Fruit fly (Drosophila melanogaster): ENCODE measurements around the gene Osi6.

The Osi6 gene

DNA sequence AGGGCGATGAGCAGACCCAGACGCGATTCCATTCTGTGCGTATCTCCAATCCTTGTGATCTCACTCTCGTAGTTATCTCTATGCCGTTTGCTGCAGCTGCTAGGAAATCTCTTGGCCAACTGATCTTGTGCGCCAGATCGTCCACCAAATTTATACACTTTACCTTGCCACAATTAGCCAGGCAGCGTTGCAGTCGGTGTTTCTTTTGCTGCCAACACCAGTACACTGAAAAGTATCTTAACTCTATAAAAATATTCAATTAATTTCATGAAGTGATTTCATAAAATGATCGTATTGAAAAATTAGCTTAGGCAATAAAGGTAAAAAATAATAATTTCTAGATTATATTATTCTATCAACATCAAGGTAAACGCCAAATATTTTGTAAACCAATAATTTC lies 34.1 kb downstream of the Osi6 start, which contains the start of gene Osi11:
Gene Osi11 (minus strand): TSS at position 101 of the 400 bp plus-strand sequence.
- TF ChIP-seq CG8478 (optimal IDR thresholded peaks at IDR 0.05): no peak
- no peak for TF ChIP-seq CTCF (optimal IDR thresholded peaks at IDR 0.05)

DNA sequence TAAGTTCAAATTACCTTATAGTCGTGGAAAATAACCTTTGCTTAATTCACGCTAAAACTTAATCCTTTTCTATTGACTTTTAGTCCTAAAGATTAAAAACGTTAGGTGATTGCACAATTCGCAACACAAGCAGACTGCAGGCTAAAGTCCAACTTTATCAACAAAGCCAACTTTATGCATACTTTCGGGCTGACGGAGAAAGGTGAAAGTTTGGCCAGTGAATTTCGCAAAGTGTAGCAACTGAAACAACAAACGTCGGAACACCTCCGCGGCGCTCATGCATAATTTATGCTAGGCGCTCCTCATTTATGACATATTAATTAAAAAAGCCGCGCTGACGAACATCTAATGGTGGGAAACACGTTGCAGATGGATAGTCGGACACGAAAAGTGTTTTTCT lies 35.5 kb downstream of the Osi6 start:
- TF ChIP-seq CTCF (optimal IDR thresholded peaks at IDR 0.05): no peak
- no peak for TF ChIP-seq CG8478 (optimal IDR thresholded peaks at IDR 0.05)

DNA sequence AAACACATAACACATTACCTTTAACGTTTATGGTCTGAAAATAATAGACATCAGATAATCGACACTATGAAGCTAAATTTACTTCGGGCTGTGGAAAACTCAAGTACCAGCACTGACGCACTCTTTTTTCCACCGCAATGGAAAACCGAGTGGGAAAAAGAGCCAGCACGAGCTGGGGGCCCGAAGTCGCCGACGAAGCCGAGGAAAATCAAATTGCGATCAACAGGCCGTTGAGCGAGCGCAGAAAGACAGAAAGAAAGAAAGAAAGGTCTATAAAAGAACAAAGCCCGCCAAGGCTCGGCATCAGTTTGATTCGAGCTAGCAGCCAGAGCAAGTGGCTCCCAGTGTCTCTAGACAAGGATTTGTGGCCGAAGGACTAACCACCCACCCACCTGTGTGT lies 43.7 kb downstream of the Osi6 start, which contains the start of gene Osi12:
Gene Osi12 (plus strand): TSS at position 301 of the 400 bp plus-strand sequence.
- no peak for TF ChIP-seq CTCF (optimal IDR thresholded peaks at IDR 0.05)
- no peak for TF ChIP-seq CG8478 (optimal IDR thresholded peaks at IDR 0.05)

DNA sequence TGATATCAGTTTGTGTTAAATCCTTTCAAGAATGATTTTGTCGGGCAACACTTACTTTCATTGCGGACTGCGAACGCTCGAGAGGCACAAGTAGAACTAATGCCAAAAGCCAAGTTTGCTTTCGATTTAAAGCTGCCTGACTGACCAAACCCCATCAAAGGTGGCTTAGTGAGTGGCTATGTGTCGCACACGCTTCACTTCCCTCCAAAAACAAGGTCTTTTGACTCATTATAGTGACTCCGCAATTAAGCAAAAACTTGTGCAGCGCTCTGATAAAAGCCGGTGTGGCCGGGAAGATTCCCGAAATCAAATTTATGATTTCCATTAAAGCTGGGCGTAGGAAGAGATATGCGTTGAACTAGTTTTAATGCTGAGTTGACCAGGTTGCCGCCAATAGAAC lies 50.6 kb downstream of the Osi6 start, which contains the start of gene CG15597:
Gene CG15597 (minus strand): TSS at position 101 of the 400 bp plus-strand sequence.
- TF ChIP-seq CTCF (optimal IDR thresholded peaks at IDR 0.05) (no peak), CG8478 (optimal IDR thresholded peaks at IDR 0.05) (no peak)

All from S2 (cell line).